Worm (Caenorhabditis elegans) whole organism, L1 larva: ENCODE results near the gene fbxa-44.

ENCODE experiments used
- jun-1 ChIP-seq: fragments of 150-350 bp; optimal IDR thresholded peaks from 2 replicates; lab custom pipeline; 2014; ENCODE audit warnings: missing biosample characterization, missing genetic modification reagents, missing genetic modification characterization
- lin-35 ChIP-seq, 2 experiments: fragments of 150-350 bp; optimal IDR thresholded peaks; 2 replicates each; lab custom pipeline; 2014; ENCODE audit warnings: missing biosample characterization in 2 of 2, missing genetic modification characterization in 2 of 2, missing genetic modification reagents in 2 of 2
- pag-3 ChIP-seq: sonication (generic microtip); optimal IDR thresholded peaks from 2 replicates; lab custom pipeline; 2017; ENCODE audit warnings: missing genetic modification characterization, mild to moderate bottlenecking, missing compliant biosample characterization, antibody characterized with exemption, borderline replicate concordance; ENCODE audit not compliant: insufficient read depth
- ztf-11 ChIP-seq, 2 experiments: sonication (generic microtip); optimal IDR thresholded peaks; 2 replicates each; lab custom pipeline; 2016 to 2017; ENCODE audit warnings: missing genetic modification characterization in 2 of 2, missing biosample characterization in 1 of 2, missing compliant biosample characterization in 1 of 2

DNA sequence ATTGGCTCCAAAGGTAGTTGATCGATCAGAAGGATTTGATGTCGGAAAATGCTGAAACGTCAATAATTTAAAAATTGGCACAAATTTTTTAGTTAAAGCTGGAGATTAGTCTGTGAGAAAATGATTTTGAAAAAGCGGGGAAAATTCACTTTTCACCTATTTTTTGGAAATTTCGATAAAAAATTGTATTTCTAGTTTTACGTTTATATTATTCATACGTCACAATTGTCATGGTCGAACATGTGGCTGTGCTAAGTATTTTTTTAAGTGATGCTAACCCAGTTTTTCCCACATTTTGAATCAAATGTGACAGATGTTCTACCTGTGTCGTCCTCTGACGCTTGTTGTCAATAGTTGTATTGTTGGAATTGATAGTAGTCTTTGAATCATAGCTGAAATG is 9.5 kb upstream of the fbxa-44 start:
- TF ChIP-seq pag-3 (tag; lab: Kevin White, UChicago): no peak
- TF ChIP-seq ztf-11 (tag; optimal IDR thresholded peaks at IDR 0.05; lab: Kevin White, UChicago): no peak
- TF ChIP-seq lin-35 (GFP tag; optimal IDR thresholded peaks at IDR 0.05; lab: Kevin White, UChicago): no peak
- no peak for TF ChIP-seq jun-1 (tag; lab: Kevin White, UChicago)
